Worm (Caenorhabditis elegans): Measurements from ENCODE around the gene trmt-10C.2.

ce11 chrIII:6396381-6396780 is 50.3 kb downstream of the trmt-10C.2 start:
- TF ChIP-seq nhr-12 (tag; optimal IDR thresholded peaks at IDR 0.05) (no peak), fos-1 (tag; optimal IDR thresholded peaks at IDR 0.05) (peak; percentile 59), nhr-6 (tag; optimal IDR thresholded peaks at IDR 0.05) (no peak), F13H6.1 (tag; optimal IDR thresholded peaks at IDR 0.05) (no peak)
